Worm (Caenorhabditis elegans) whole organism, early embryonic: Measurements from ENCODE around the gene C14A4.9.

ENCODE experiments used
- B0310.2 ChIP-seq: sonication (generic microtip); optimal IDR thresholded peaks from 2 replicates; lab custom pipeline; 2016; ENCODE audit warnings: mild to moderate bottlenecking, missing genetic modification characterization, missing compliant biosample characterization
- flt-1 ChIP-seq: fragments of 200-800 bp; sonication (Bioruptor generic); IDR thresholded peaks from 2 replicates; pipeline ENCODE4 v1.3.6; 2022; ENCODE audit warnings: missing genetic modification characterization, missing compliant biosample characterization
- scrt-1 ChIP-seq: fragments of 200-800 bp; sonication (Bioruptor generic); IDR thresholded peaks from 2 replicates; pipeline ENCODE4 v1.3.6; 2022; ENCODE audit warnings: missing genetic modification characterization, missing compliant biosample characterization
- tbx-11 ChIP-seq: fragments of 200-800 bp; sonication (Bioruptor generic); IDR thresholded peaks from 2 replicates; pipeline ENCODE4 v1.3.6; 2022; ENCODE audit warnings: missing genetic modification characterization, missing compliant biosample characterization

ce11 chrII:10555484-10556075 lies 43.6 kb upstream of the C14A4.9 start:
- TF ChIP-seq B0310.2 (tag; lab: Kevin White, UChicago) = no peak
- TF ChIP-seq tbx-11 = no peak
- TF ChIP-seq flt-1 (GFP tag; lab: Robert Waterston, UW) = no peak
- TF ChIP-seq scrt-1 = no peak
